Fruit fly (Drosophila melanogaster) whole organism, wandering third instar larva: ENCODE results near the gene beta4GalNAcTB.

Experiments
- Abd-B ChIP-seq: fragments of >200 bp; optimal IDR thresholded peaks from 2 replicates; lab custom pipeline; 2017; ENCODE audit warnings: missing biosample characterization, missing genetic modification characterization
- CG32264 ChIP-seq: fragments of 200-800 bp; sonication (Bioruptor generic); optimal IDR thresholded peaks from 2 replicates; lab custom pipeline; 2016; ENCODE audit warnings: missing biosample characterization, missing genetic modification characterization
- CG9705 ChIP-seq: fragments of 200-800 bp; sonication (Bioruptor generic); optimal IDR thresholded peaks from 2 replicates; lab custom pipeline; 2018; ENCODE audit warnings: missing biosample characterization, mild to moderate bottlenecking, missing genetic modification characterization
- CrebA ChIP-seq: fragments of 200-800 bp; sonication (Bioruptor generic); optimal IDR thresholded peaks from 2 replicates; lab custom pipeline; 2016; ENCODE audit warnings: missing biosample characterization, mild to moderate bottlenecking, missing genetic modification characterization, borderline replicate concordance
- Dfd ChIP-seq: fragments of >200 bp; optimal IDR thresholded peaks from 2 replicates; lab custom pipeline; 2017; ENCODE audit warnings: missing biosample characterization, missing genetic modification characterization
- Dif ChIP-seq: fragments of 200-275, 200-300 bp; sonication (Bioruptor generic); optimal IDR thresholded peaks from 2 replicates; lab custom pipeline; 2018; ENCODE audit warnings: missing biosample characterization, missing genetic modification characterization; ENCODE audit not compliant: partially characterized antibody
- GATAd ChIP-seq: sonication (Bioruptor generic); optimal IDR thresholded peaks from 2 replicates; lab custom pipeline; 2016; ENCODE audit warnings: missing biosample characterization, missing genetic modification characterization
- HLH106 ChIP-seq: fragments of 200-800 bp; optimal IDR thresholded peaks from 3 replicates; lab custom pipeline; 2019; ENCODE audit warnings: missing biosample characterization, mild to moderate bottlenecking, missing genetic modification characterization, moderate library complexity
- Hnf4 ChIP-seq: fragments of 200-800 bp; sonication (Bioruptor generic); optimal IDR thresholded peaks from 2 replicates; lab custom pipeline; 2016; ENCODE audit warnings: missing biosample characterization, mild to moderate bottlenecking, missing genetic modification characterization
- Hr78 ChIP-seq: fragments of >200 bp; optimal IDR thresholded peaks from 2 replicates; lab custom pipeline; 2017; ENCODE audit warnings: missing biosample characterization, missing genetic modification characterization
- Hr83 ChIP-seq: fragments of 200-300 bp; sonication (Bioruptor generic); optimal IDR thresholded peaks from 2 replicates; lab custom pipeline; 2016; ENCODE audit warnings: missing biosample characterization, mild to moderate bottlenecking, missing genetic modification characterization, moderate library complexity; ENCODE audit not compliant: poor library complexity, severe bottlenecking
- Jra ChIP-seq: sonication (Bioruptor generic); optimal IDR thresholded peaks from 2 replicates; lab custom pipeline; 2016; ENCODE audit warnings: missing biosample characterization, missing genetic modification characterization
- Mio ChIP-seq: sonication (Bioruptor generic); optimal IDR thresholded peaks from 2 replicates; lab custom pipeline; 2016; ENCODE audit warnings: missing biosample characterization, missing genetic modification characterization
- Myc ChIP-seq: fragments of >200 bp; optimal IDR thresholded peaks from 2 replicates; lab custom pipeline; 2017
- N ChIP-seq: fragments of >200 bp; optimal IDR thresholded peaks from 2 replicates; lab custom pipeline; 2018; ENCODE audit warnings: missing biosample characterization, missing external identifiers, missing genetic modification characterization
- OdsH ChIP-seq: fragments of 200-800 bp; sonication (Bioruptor generic); optimal IDR thresholded peaks from 2 replicates; lab custom pipeline; 2016; ENCODE audit warnings: missing biosample characterization, mild to moderate bottlenecking, missing genetic modification characterization
- Rel ChIP-seq, 2 experiments: fragments of 200-800 bp; sonication (Bioruptor generic) in 1 of 2; optimal IDR thresholded peaks; 2 replicates in 1 of 2; 3 replicates in 1 of 2; lab custom pipeline; 2016 to 2019; ENCODE audit warnings: mild to moderate bottlenecking in 2 of 2, missing biosample characterization in 2 of 2, missing genetic modification characterization in 2 of 2, moderate library complexity in 1 of 2
- Sp1 ChIP-seq: fragments of 200-800 bp; sonication (Bioruptor generic); optimal IDR thresholded peaks from 3 replicates; lab custom pipeline; 2019; ENCODE audit warnings: missing biosample characterization, mild to moderate bottlenecking, missing genetic modification characterization, moderate library complexity
- Vsx2 ChIP-seq: fragments of 200-300, 225-300 bp; sonication (Bioruptor generic); optimal IDR thresholded peaks from 2 replicates; lab custom pipeline; 2018; ENCODE audit warnings: missing biosample characterization, missing genetic modification characterization; ENCODE audit not compliant: partially characterized antibody
- br ChIP-seq: fragments of 200-800 bp; sonication (Bioruptor generic); optimal IDR thresholded peaks from 2 replicates; lab custom pipeline; 2016; ENCODE audit warnings: missing biosample characterization, missing genetic modification characterization
- brk ChIP-seq: fragments of 200-800 bp; sonication (Bioruptor generic); optimal IDR thresholded peaks from 2 replicates; lab custom pipeline; 2016; ENCODE audit warnings: missing biosample characterization, mild to moderate bottlenecking, missing genetic modification characterization
- dl ChIP-seq, 2 experiments: fragments of 175-275, 200-275 bp in 1 of 2; fragments of 200-275 bp in 1 of 2; sonication (Bioruptor generic); optimal IDR thresholded peaks; lab custom pipeline; 2018; ENCODE audit warnings: mild to moderate bottlenecking in 2 of 2, missing biosample characterization in 2 of 2, missing genetic modification characterization in 2 of 2, moderate library complexity in 2 of 2; ENCODE audit not compliant: partially characterized antibody in 2 of 2, insufficient read depth in 1 of 2
- dmrt93B ChIP-seq: fragments of 200-800 bp; sonication (Bioruptor generic); optimal IDR thresholded peaks from 2 replicates; lab custom pipeline; 2018; ENCODE audit warnings: missing biosample characterization, mild to moderate bottlenecking, missing genetic modification characterization
- dsf ChIP-seq: sonication (Bioruptor generic); optimal IDR thresholded peaks from 2 replicates; lab custom pipeline; 2016; ENCODE audit warnings: missing biosample characterization, missing genetic modification characterization, borderline replicate concordance
- ey ChIP-seq: fragments of 200-800 bp; sonication (Bioruptor generic); optimal IDR thresholded peaks from 2 replicates; lab custom pipeline; 2016; ENCODE audit warnings: missing biosample characterization, missing genetic modification characterization
- foxo ChIP-seq, 2 experiments: fragments of 200-800 bp; sonication (Bioruptor generic); optimal IDR thresholded peaks; 2 replicates in 1 of 2; 3 replicates in 1 of 2; lab custom pipeline; 2016 to 2017; ENCODE audit warnings: missing biosample characterization in 2 of 2, missing genetic modification characterization in 2 of 2
- fru ChIP-seq: fragments of 200-800 bp; sonication (Bioruptor generic); optimal IDR thresholded peaks from 3 replicates; lab custom pipeline; 2016; ENCODE audit warnings: missing biosample characterization, mild to moderate bottlenecking, missing genetic modification characterization
- h ChIP-seq: fragments of 200-800 bp; sonication (Bioruptor generic); optimal IDR thresholded peaks from 3 replicates; lab custom pipeline; 2016; ENCODE audit warnings: missing biosample characterization, mild to moderate bottlenecking, missing genetic modification characterization
- jim ChIP-seq: fragments of 175-275, 200-325 bp; sonication (Bioruptor generic); optimal IDR thresholded peaks from 2 replicates; lab custom pipeline; 2016; ENCODE audit warnings: missing biosample characterization, mild to moderate bottlenecking, missing genetic modification characterization
- lola ChIP-seq: fragments of >200 bp; optimal IDR thresholded peaks from 2 replicates; lab custom pipeline; 2017; ENCODE audit warnings: missing biosample characterization, missing genetic modification characterization
- pan ChIP-seq: fragments of >200 bp; optimal IDR thresholded peaks from 2 replicates; lab custom pipeline; 2017
- psq ChIP-seq: fragments of 200-800 bp; sonication (Bioruptor generic); optimal IDR thresholded peaks from 3 replicates; lab custom pipeline; 2017; ENCODE audit warnings: missing biosample characterization, mild to moderate bottlenecking, missing genetic modification characterization, moderate library complexity
- rgr ChIP-seq: fragments of 200-800 bp; sonication (Bioruptor generic); optimal IDR thresholded peaks from 3 replicates; lab custom pipeline; 2016; ENCODE audit warnings: missing biosample characterization, mild to moderate bottlenecking, missing genetic modification characterization
- sage ChIP-seq: fragments of 200-800 bp; sonication (Bioruptor generic); optimal IDR thresholded peaks from 2 replicates; lab custom pipeline; 2016; ENCODE audit warnings: missing biosample characterization, mild to moderate bottlenecking, missing genetic modification characterization
- sv ChIP-seq: fragments of 200-800 bp; sonication (Bioruptor generic); optimal IDR thresholded peaks from 3 replicates; lab custom pipeline; 2016; ENCODE audit warnings: missing biosample characterization, missing genetic modification characterization
- tai ChIP-seq: sonication (Bioruptor generic); optimal IDR thresholded peaks from 2 replicates; lab custom pipeline; 2016; ENCODE audit warnings: missing biosample characterization, missing genetic modification characterization
- usp ChIP-seq: fragments of >200 bp; optimal IDR thresholded peaks from 2 replicates; lab custom pipeline; 2017; ENCODE audit warnings: missing biosample characterization, missing genetic modification characterization
- woc ChIP-seq: sonication (Bioruptor generic); optimal IDR thresholded peaks from 2 replicates; lab custom pipeline; 2016; ENCODE audit warnings: missing biosample characterization, mild to moderate bottlenecking, missing genetic modification characterization

The beta4GalNAcTB gene

dm6 chr3R:29075631-29076398 is 42.0 kb upstream of the beta4GalNAcTB start (continued):
- TF ChIP-seq Rel (GFP tag; optimal IDR thresholded peaks at IDR 0.05; lab: Kevin White, UChicago), result no peak
- peak; percentile 30 for TF ChIP-seq Rel (tag; optimal IDR thresholded peaks at IDR 0.05; lab: Kevin White, UChicago)
- peak; percentile 79 for TF ChIP-seq h
- peak; percentile 68 for TF ChIP-seq br (GFP tag; lab: Kevin White, UChicago)
- TF ChIP-seq HLH106, result peak; percentile 74
- no peak for TF ChIP-seq lola (GFP tag; lab: Kevin White, UChicago)
- peak; percentile 68 for TF ChIP-seq tai (GFP tag; lab: Kevin White, UChicago)
- TF ChIP-seq dl (GFP tag; optimal IDR thresholded peaks at IDR 0.05; lab: Kevin White, UChicago; ENCODE audit: insufficient read depth in 1 of 2, partially characterized antibody in 2 of 2), result no peak
- TF ChIP-seq Hr78 (GFP tag; lab: Kevin White, UChicago), result no peak
- peak; percentile 75 for TF ChIP-seq woc (GFP tag; lab: Kevin White, UChicago)
- TF ChIP-seq CG9705 (GFP tag; lab: Kevin White, UChicago), result no peak
- TF ChIP-seq CrebA (GFP tag; lab: Kevin White, UChicago), result no peak

- no peak for TF ChIP-seq pan (lab: Kevin White, UChicago)
- TF ChIP-seq brk (GFP tag; lab: Kevin White, UChicago), result peak; percentile 20
- TF ChIP-seq tai (GFP tag; lab: Kevin White, UChicago), result no peak
- no peak for TF ChIP-seq Dfd (GFP tag; lab: Kevin White, UChicago)
- TF ChIP-seq OdsH, result peak; percentile 9
- peak; percentile 18 for TF ChIP-seq Jra
- TF ChIP-seq Hr78 (GFP tag; lab: Kevin White, UChicago), result no peak
- TF ChIP-seq GATAd (GFP tag; lab: Kevin White, UChicago), result no peak
- no peak for TF ChIP-seq Rel (GFP tag; optimal IDR thresholded peaks at IDR 0.05; lab: Kevin White, UChicago)
- TF ChIP-seq Rel (tag; optimal IDR thresholded peaks at IDR 0.05; lab: Kevin White, UChicago), result peak; percentile 40
- peak; percentile 44 for TF ChIP-seq Sp1 (GFP tag; lab: Kevin White, UChicago)
- TF ChIP-seq CG32264 (GFP tag; lab: Kevin White, UChicago), result no peak
- peak; percentile 8 for TF ChIP-seq HLH106
- TF ChIP-seq Abd-B (GFP tag; lab: Kevin White, UChicago), result no peak
- peak; percentile 68 for TF ChIP-seq Vsx2 (GFP tag; lab: Kevin White, UChicago)
- peak; percentile 65 for TF ChIP-seq Hnf4 (GFP tag; lab: Kevin White, UChicago)
- peak; percentile 23 for TF ChIP-seq rgr (GFP tag; lab: Kevin White, UChicago)
- no peak for TF ChIP-seq dmrt93B (GFP tag; lab: Kevin White, UChicago)
- no peak for TF ChIP-seq jim (GFP tag; lab: Kevin White, UChicago)
- TF ChIP-seq Dif (GFP tag; lab: Kevin White, UChicago), result peak; percentile 88
- peak; percentile 26 for TF ChIP-seq Hr83 (GFP tag; lab: Kevin White, UChicago)
- TF ChIP-seq dsf (GFP tag; lab: Kevin White, UChicago), result no peak
- no peak for TF ChIP-seq usp
- peak; percentile 43 for TF ChIP-seq br (GFP tag; lab: Kevin White, UChicago)
- no peak for TF ChIP-seq N
- peak; percentile 33 to 68 for TF ChIP-seq dl (GFP tag; optimal IDR thresholded peaks at IDR 0.05; lab: Kevin White, UChicago; ENCODE audit: insufficient read depth in 1 of 2, partially characterized antibody in 2 of 2)
- no peak for TF ChIP-seq lola (GFP tag; lab: Kevin White, UChicago)
- TF ChIP-seq fru, result peak; percentile 56
- no peak for TF ChIP-seq sage (GFP tag; lab: Kevin White, UChicago)
- no peak for TF ChIP-seq foxo (GFP tag; optimal IDR thresholded peaks at IDR 0.05; lab: Kevin White, UChicago)
- no peak for TF ChIP-seq Myc (lab: Kevin White, UChicago)
- TF ChIP-seq sv (GFP tag; lab: Kevin White, UChicago), result no peak
- peak; percentile 36 for TF ChIP-seq h
- no peak for TF ChIP-seq ey
- no peak for TF ChIP-seq CrebA (GFP tag; lab: Kevin White, UChicago)
- TF ChIP-seq woc (GFP tag; lab: Kevin White, UChicago), result no peak
- TF ChIP-seq Mio, result no peak
- no peak for TF ChIP-seq CG9705 (GFP tag; lab: Kevin White, UChicago)
- TF ChIP-seq psq (GFP tag; lab: Kevin White, UChicago), result peak; percentile 83
- TF ChIP-seq, all 38 proteins: peak for 16
Measured at dm6 chr3R:29074001-29074609, 40.3 kb upstream of the beta4GalNAcTB start.
